Worm (Caenorhabditis elegans) whole organism, L1 larva: ENCODE measurements around the gene cyp-42A1.

Source experiments
- alr-1 ChIP-seq: fragments of 200-800 bp; sonication (Bioruptor generic); optimal IDR thresholded peaks from 2 replicates; lab custom pipeline; 2018; ENCODE audit warnings: borderline replicate concordance, mild to moderate bottlenecking, missing genetic modification characterization, missing compliant biosample characterization
- aly-2 ChIP-seq: fragments of 150-350 bp; optimal IDR thresholded peaks from 2 replicates; lab custom pipeline; 2014; ENCODE audit warnings: missing biosample characterization, missing genetic modification characterization
- ama-1 ChIP-seq: fragments of 150-350 bp; optimal IDR thresholded peaks from 2 replicates; lab custom pipeline; 2014
- elt-2 ChIP-seq: sonication (generic microtip); optimal IDR thresholded peaks from 2 replicates; lab custom pipeline; 2016; ENCODE audit warnings: missing genetic modification characterization, mild to moderate bottlenecking, inconsistent platforms, missing compliant biosample characterization, missing genetic modification reagents
- elt-3 ChIP-seq, 6 experiments: fragments of 150-350 bp in 1 of 6; sonication (generic microtip); optimal IDR thresholded peaks; 2 replicates each; lab custom pipeline; 2017 to 2018; ENCODE audit warnings: missing biosample characterization in 6 of 6, missing genetic modification characterization in 6 of 6, inconsistent platforms in 1 of 6
- fkh-10 ChIP-seq: sonication (generic microtip); optimal IDR thresholded peaks from 2 replicates; lab custom pipeline; 2017; ENCODE audit warnings: missing biosample characterization, missing genetic modification reagents, missing genetic modification characterization
- lin-35 ChIP-seq, 2 experiments: fragments of 150-350 bp; optimal IDR thresholded peaks; 2 replicates each; lab custom pipeline; 2014; ENCODE audit warnings: missing biosample characterization in 2 of 2, missing genetic modification characterization in 2 of 2, missing genetic modification reagents in 2 of 2
- nhr-19 ChIP-seq: fragments of 200-800 bp; sonication (Bioruptor generic); conservative IDR thresholded peaks from 2 replicates; pipeline ENCODE4 v1.3.6; 2022; ENCODE audit warnings: missing genetic modification characterization, missing compliant biosample characterization
- nhr-20 ChIP-seq: sonication (generic microtip); optimal IDR thresholded peaks from 2 replicates; lab custom pipeline; 2016; ENCODE audit warnings: mild to moderate bottlenecking, missing genetic modification characterization, missing compliant biosample characterization
- pqm-1 ChIP-seq: sonication (generic microtip); optimal IDR thresholded peaks from 3 replicates; lab custom pipeline; 2017; ENCODE audit warnings: missing biosample characterization, missing genetic modification characterization
- sup-37 ChIP-seq: fragments of 200-800 bp; sonication (Bioruptor generic); optimal IDR thresholded peaks from 2 replicates; lab custom pipeline; 2018; ENCODE audit warnings: mild to moderate bottlenecking, missing genetic modification characterization, missing compliant biosample characterization
- tbx-2 ChIP-seq: sonication (generic microtip); optimal IDR thresholded peaks from 2 replicates; lab custom pipeline; 2016; ENCODE audit warnings: missing genetic modification characterization, missing compliant biosample characterization
- unc-62 ChIP-seq: fragments of 150-350 bp; optimal IDR thresholded peaks from 2 replicates; lab custom pipeline; 2014; ENCODE audit warnings: missing biosample characterization, missing genetic modification reagents, missing genetic modification characterization

- TF ChIP-seq lin-35 (GFP tag; optimal IDR thresholded peaks at IDR 0.05; lab: Kevin White, UChicago) (peak; percentile 27 to 37), unc-62 (GFP tag; lab: Kevin White, UChicago) (no peak), ama-1 (no peak), fkh-10 (GFP tag; lab: Kevin White, UChicago) (no peak), sup-37 (GFP tag; lab: Kevin White, UChicago) (no peak), elt-2 (no peak), nhr-19 (GFP tag; lab: Robert Waterston, UW) (no peak), elt-3 (tag; optimal IDR thresholded peaks at IDR 0.05; lab: Kevin White, UChicago) (peak in 2 of 6 experiments; percentile 3 to 6), aly-2 (tag; lab: Kevin White, UChicago) (no peak), nhr-20 (tag; lab: Kevin White, UChicago) (no peak), pqm-1 (tag; lab: Kevin White, UChicago) (no peak), tbx-2 (tag; lab: Kevin White, UChicago) (no peak), alr-1 (no peak)
Measured at ce11 chrV:18868517-18868916, 43.3 kb upstream of the cyp-42A1 start.
